Fruit fly (Drosophila melanogaster): Measurements from ENCODE around the gene Sbf.

DNA sequence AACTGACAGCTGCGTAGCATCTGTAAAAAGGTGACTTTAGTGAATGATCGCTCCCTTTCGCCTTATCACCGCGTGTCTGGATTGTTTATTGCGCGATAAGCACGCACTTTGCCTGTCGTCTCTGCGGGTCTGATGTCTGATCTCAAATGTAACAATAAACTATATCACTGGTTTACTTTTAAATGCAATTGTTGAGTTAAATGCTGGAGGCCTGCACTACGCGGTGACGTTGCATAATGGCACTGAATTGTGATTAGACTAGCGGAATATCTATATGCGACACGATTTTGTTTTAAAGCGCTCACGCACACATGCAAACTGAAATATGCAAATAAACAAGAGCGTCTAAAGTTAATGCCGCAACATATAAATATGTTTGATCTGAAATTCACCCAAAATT lies 25.1 kb upstream of the Sbf start:
- TF ChIP-seq h (optimal IDR thresholded peaks at IDR 0.05) (no peak), Sin3A (optimal IDR thresholded peaks at IDR 0.05) (no peak), psq (optimal IDR thresholded peaks at IDR 0.05) (no peak), Myc (optimal IDR thresholded peaks at IDR 0.05) (no peak), ttk (optimal IDR thresholded peaks at IDR 0.05) (no peak), insv (optimal IDR thresholded peaks at IDR 0.05) (no peak)
